Fruit fly (Drosophila melanogaster): ENCODE results near the gene CG43438.

Gene CG43438

DNA sequence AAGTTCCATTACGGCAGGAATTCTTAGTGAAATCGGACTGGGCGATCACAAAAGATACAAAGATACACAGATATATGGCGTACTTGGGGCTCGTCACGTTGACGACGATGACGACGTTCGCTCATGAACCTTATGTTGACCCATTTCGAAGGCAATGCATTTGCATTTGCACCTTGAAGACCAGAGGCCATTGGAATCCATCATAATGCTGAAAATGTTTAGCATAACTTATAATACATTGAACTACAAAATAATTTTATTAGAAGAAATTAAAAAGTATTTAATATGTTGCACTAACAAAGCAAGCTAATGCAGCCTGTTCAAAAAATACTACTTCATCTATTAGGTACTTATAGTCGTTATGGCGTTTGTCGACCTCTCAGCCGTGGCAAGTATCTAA, 4.4 kb upstream of the CG43438 start, which contains the start of gene CG34162:
CG34162 (plus strand) TSS at position 301 of the 400 bp plus-strand sequence.
- TF ChIP-seq CG8478 (optimal IDR thresholded peaks at IDR 0.05) = no peak
- TF ChIP-seq CTCF (optimal IDR thresholded peaks at IDR 0.05) = no peak

DNA sequence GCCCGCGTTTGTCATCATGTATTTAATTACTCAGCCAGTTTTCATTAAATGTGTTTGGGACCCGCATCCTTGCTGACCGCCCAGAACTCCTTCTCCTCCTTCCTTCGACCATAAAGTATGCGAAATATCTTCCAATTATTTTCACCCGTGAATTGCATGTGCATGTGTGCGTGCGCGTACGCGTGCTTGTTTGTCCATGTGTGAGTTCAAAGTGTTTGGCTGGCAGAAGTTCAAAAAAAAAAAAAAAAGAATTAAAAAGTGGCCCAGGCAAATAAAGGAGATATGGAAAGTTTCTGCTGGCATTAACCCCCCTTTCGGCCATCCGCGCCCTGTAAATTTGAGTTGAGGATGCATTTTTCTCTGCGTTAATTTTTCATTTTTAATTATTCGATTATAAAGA, 17.9 kb downstream of the CG43438 start:
- TF ChIP-seq CG8478 (optimal IDR thresholded peaks at IDR 0.05) (no peak), CTCF (optimal IDR thresholded peaks at IDR 0.05) (no peak)

DNA sequence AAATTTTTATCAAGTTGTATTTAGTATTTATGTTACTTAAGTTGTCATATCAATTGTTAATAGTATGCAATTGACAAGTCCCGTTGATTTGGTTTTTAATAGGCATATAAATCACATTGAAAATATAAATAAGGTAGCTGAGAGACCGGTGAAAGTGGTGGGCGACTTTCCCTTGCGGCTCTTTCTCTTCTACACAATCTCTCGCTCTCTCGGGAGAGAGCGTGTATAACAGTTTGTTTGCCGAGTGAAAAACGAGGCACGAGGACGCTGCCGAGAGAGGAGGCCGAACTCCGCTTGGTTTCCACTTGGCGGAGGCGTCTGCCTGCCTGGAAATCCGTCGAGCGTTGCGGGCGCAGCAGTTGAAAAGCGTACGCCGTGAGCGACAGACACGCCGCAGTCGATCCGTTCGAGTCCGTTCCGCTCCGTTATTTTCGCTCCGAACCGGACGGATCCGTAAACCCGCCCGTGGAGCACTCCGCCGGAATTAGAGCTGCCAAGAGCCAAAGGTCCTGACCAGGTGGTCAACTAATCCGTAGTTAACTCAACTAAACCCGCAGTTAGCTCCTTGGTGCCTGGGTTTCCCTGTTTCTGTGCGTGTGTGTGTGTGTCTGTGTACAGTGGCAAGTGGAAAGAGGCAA, 45.8 kb downstream of the CG43438 start, which contains the start of gene kek2:
kek2 (plus strand) TSS at position 321 of the 638 bp plus-strand sequence.
- TF ChIP-seq CG8478 (optimal IDR thresholded peaks at IDR 0.05) (no peak), CTCF (optimal IDR thresholded peaks at IDR 0.05) (no peak)
